Worm (Caenorhabditis elegans) whole organism, young adult: ENCODE results near the gene exc-1.

ENCODE experiments used
- F33H1.4 ChIP-seq: fragments of 200-800 bp; sonication (Bioruptor generic); IDR thresholded peaks from 2 replicates; pipeline ENCODE4 v1.3.6; 2022; ENCODE audit warnings: missing genetic modification reagents, missing genetic modification characterization, missing compliant biosample characterization
- F37B4.10 ChIP-seq: fragments of 200-800 bp; sonication (Bioruptor generic); IDR thresholded peaks from 2 replicates; pipeline ENCODE4 v1.3.6; 2022; ENCODE audit warnings: missing genetic modification characterization, missing compliant biosample characterization
- F39B2.1 ChIP-seq: fragments of 200-800 bp; sonication (Bioruptor generic); IDR thresholded peaks from 2 replicates; pipeline ENCODE4 v1.3.6; 2022; ENCODE audit warnings: missing genetic modification reagents, missing genetic modification characterization, missing compliant biosample characterization
- F55B11.4 ChIP-seq: sonication (generic microtip); optimal IDR thresholded peaks from 2 replicates; lab custom pipeline; 2016; ENCODE audit warnings: missing compliant biosample characterization, missing genetic modification characterization, borderline replicate concordance; ENCODE audit not compliant: insufficient read depth
- K11D2.4 ChIP-seq: fragments of 200-800 bp; sonication (Bioruptor generic); IDR thresholded peaks from 2 replicates; pipeline ENCODE4 v1.3.6; 2022; ENCODE audit warnings: missing genetic modification reagents, missing genetic modification characterization, missing compliant biosample characterization
- T07F8.4 ChIP-seq: sonication (generic microtip); optimal IDR thresholded peaks from 2 replicates; lab custom pipeline; 2016; ENCODE audit warnings: mild to moderate bottlenecking, missing genetic modification characterization, moderate library complexity, missing compliant biosample characterization
- Y56A3A.18 ChIP-seq: fragments of 200-800 bp; sonication (Bioruptor generic); IDR thresholded peaks from 2 replicates; pipeline ENCODE4 v1.3.6; 2022; ENCODE audit warnings: missing genetic modification reagents, missing genetic modification characterization, missing compliant biosample characterization
- Y79H2A.3 ChIP-seq: fragments of 200-800 bp; sonication (Bioruptor generic); conservative IDR thresholded peaks from 2 replicates; pipeline ENCODE4 v1.3.6; 2022; ENCODE audit warnings: missing genetic modification reagents, missing genetic modification characterization, missing compliant biosample characterization
- Y95B8A.8 ChIP-seq: fragments of 200-800 bp; sonication (Bioruptor generic); IDR thresholded peaks from 2 replicates; pipeline ENCODE4 v1.3.6; 2022; ENCODE audit warnings: missing genetic modification reagents, missing genetic modification characterization, missing compliant biosample characterization
- athp-1 ChIP-seq: sonication (generic microtip); optimal IDR thresholded peaks from 2 replicates; lab custom pipeline; 2017; ENCODE audit warnings: mild to moderate bottlenecking, missing genetic modification characterization, missing compliant biosample characterization
- attf-5 ChIP-seq: fragments of 200-800 bp; sonication (Bioruptor generic); optimal IDR thresholded peaks from 2 replicates; lab custom pipeline; 2018; ENCODE audit warnings: mild to moderate bottlenecking, missing genetic modification characterization, missing compliant biosample characterization
- attf-6 ChIP-seq: fragments of 200-800 bp; sonication (Bioruptor generic); IDR thresholded peaks from 2 replicates; pipeline ENCODE4 v1.3.6; 2022; ENCODE audit warnings: missing genetic modification reagents, missing genetic modification characterization, missing compliant biosample characterization
- bed-2 ChIP-seq: fragments of 200-800 bp; sonication (Bioruptor generic); IDR thresholded peaks from 2 replicates; pipeline ENCODE4 v1.3.6; 2022; ENCODE audit warnings: missing genetic modification reagents, missing genetic modification characterization, missing compliant biosample characterization
- ccch-3 ChIP-seq: fragments of 200-800 bp; sonication (Bioruptor generic); optimal IDR thresholded peaks from 2 replicates; lab custom pipeline; 2018; ENCODE audit warnings: mild to moderate bottlenecking, missing genetic modification characterization, missing compliant biosample characterization
- cebp-2 ChIP-seq: fragments of 200-800 bp; sonication (Bioruptor generic); IDR thresholded peaks from 2 replicates; pipeline ENCODE4 v1.3.6; 2022; ENCODE audit warnings: missing genetic modification characterization, missing compliant biosample characterization
- ceh-100 ChIP-seq: fragments of 200-800 bp; sonication (Bioruptor generic); IDR thresholded peaks from 2 replicates; pipeline ENCODE4 v1.3.6; 2022; ENCODE audit warnings: missing genetic modification reagents, missing genetic modification characterization, missing compliant biosample characterization
- ceh-58 ChIP-seq: fragments of 200-800 bp; sonication (Bioruptor generic); IDR thresholded peaks from 2 replicates; pipeline ENCODE4 v1.3.6; 2022; ENCODE audit warnings: missing genetic modification characterization, missing compliant biosample characterization
- ceh-79 ChIP-seq: sonication (generic microtip); optimal IDR thresholded peaks from 2 replicates; lab custom pipeline; 2017; ENCODE audit warnings: mild to moderate bottlenecking, missing genetic modification characterization, missing compliant biosample characterization
- chd-7 ChIP-seq: sonication (generic microtip); optimal IDR thresholded peaks from 2 replicates; lab custom pipeline; 2016; ENCODE audit warnings: mild to moderate bottlenecking, missing genetic modification characterization, moderate library complexity, missing compliant biosample characterization
- die-1 ChIP-seq: sonication (generic microtip); optimal IDR thresholded peaks from 2 replicates; lab custom pipeline; 2016; ENCODE audit warnings: missing genotype, mild to moderate bottlenecking, missing genetic modification characterization, missing compliant biosample characterization
- efl-1 ChIP-seq: fragments of 150-350 bp; optimal IDR thresholded peaks from 2 replicates; lab custom pipeline; 2014; ENCODE audit warnings: missing biosample characterization, missing genetic modification reagents, missing genetic modification characterization
- egl-44 ChIP-seq: fragments of 200-800 bp; sonication (Bioruptor generic); IDR thresholded peaks from 2 replicates; pipeline ENCODE4 v1.3.6; 2022; ENCODE audit warnings: missing genetic modification reagents, missing genetic modification characterization, missing compliant biosample characterization
- ets-4 ChIP-seq: fragments of 200-800 bp; sonication (Bioruptor generic); optimal IDR thresholded peaks from 2 replicates; lab custom pipeline; 2018; ENCODE audit warnings: mild to moderate bottlenecking, missing genetic modification characterization, missing compliant biosample characterization
- fkh-3 ChIP-seq: sonication (generic microtip); optimal IDR thresholded peaks from 2 replicates; lab custom pipeline; 2016; ENCODE audit warnings: mild to moderate bottlenecking, missing genetic modification characterization, missing compliant biosample characterization
- gei-17 ChIP-seq: fragments of 200-800 bp; sonication (Bioruptor generic); optimal IDR thresholded peaks from 2 replicates; lab custom pipeline; 2018; ENCODE audit warnings: mild to moderate bottlenecking, missing genetic modification characterization, missing compliant biosample characterization
- hlh-12 ChIP-seq: sonication (generic microtip); optimal IDR thresholded peaks from 2 replicates; lab custom pipeline; 2016; ENCODE audit warnings: missing genetic modification characterization, missing compliant biosample characterization
- hrde-1 ChIP-seq: sonication (generic microtip); optimal IDR thresholded peaks from 2 replicates; lab custom pipeline; 2016; ENCODE audit warnings: missing genetic modification characterization, mild to moderate bottlenecking, missing compliant biosample characterization, moderate library complexity, missing genotype, missing genetic modification reagents, borderline replicate concordance
- let-526 ChIP-seq: fragments of 200-800 bp; sonication (Bioruptor generic); IDR thresholded peaks from 2 replicates; pipeline ENCODE4 v1.3.6; 2022; ENCODE audit warnings: missing genetic modification reagents, missing genetic modification characterization, missing compliant biosample characterization
- let-607 ChIP-seq, 2 experiments: fragments of 200-800 bp in 1 of 2; sonication (Bioruptor generic) in 1 of 2; sonication (generic microtip) in 1 of 2; optimal IDR thresholded peaks; 2 replicates each; lab custom pipeline; 2016 to 2018; ENCODE audit warnings: mild to moderate bottlenecking in 2 of 2, missing compliant biosample characterization in 2 of 2, missing genetic modification characterization in 2 of 2, moderate library complexity in 2 of 2, missing genotype in 1 of 2
- lin-26 ChIP-seq: fragments of 200-800 bp; sonication (Bioruptor generic); IDR thresholded peaks from 2 replicates; pipeline ENCODE4 v1.3.6; 2022; ENCODE audit warnings: missing genetic modification reagents, missing genetic modification characterization, missing compliant biosample characterization
- lin-35 ChIP-seq, 3 experiments: fragments of 150-350 bp in 2 of 3; sonication (generic microtip) in 1 of 3; optimal IDR thresholded peaks; 2 replicates each; lab custom pipeline; 2014 to 2018; ENCODE audit warnings: missing biosample characterization in 3 of 3, missing genetic modification characterization in 3 of 3, missing genetic modification reagents in 3 of 3
- lin-54 ChIP-seq: fragments of 200-800 bp; sonication (Bioruptor generic); optimal IDR thresholded peaks from 2 replicates; lab custom pipeline; 2018; ENCODE audit warnings: mild to moderate bottlenecking, missing genetic modification characterization, missing compliant biosample characterization
- lsy-27 ChIP-seq: sonication (generic microtip); optimal IDR thresholded peaks from 2 replicates; lab custom pipeline; 2017; ENCODE audit warnings: missing genetic modification characterization, mild to moderate bottlenecking, missing compliant biosample characterization, antibody characterized with exemption, missing genotype, borderline replicate concordance; ENCODE audit not compliant: insufficient read depth
- madf-6 ChIP-seq: fragments of 200-800 bp; sonication (Bioruptor generic); IDR thresholded peaks from 2 replicates; pipeline ENCODE4 v1.3.6; 2022; ENCODE audit warnings: missing genetic modification reagents, missing genetic modification characterization, missing compliant biosample characterization
- mes-4 ChIP-seq: sonication (generic microtip); optimal IDR thresholded peaks from 2 replicates; lab custom pipeline; 2016; ENCODE audit warnings: missing genotype, missing genetic modification characterization, missing compliant biosample characterization
- nfyb-1 ChIP-seq: fragments of 200-800 bp; sonication (Bioruptor generic); IDR thresholded peaks from 2 replicates; pipeline ENCODE4 v1.3.6; 2022; ENCODE audit warnings: missing genetic modification reagents, missing genetic modification characterization, missing compliant biosample characterization
- nhr-179 ChIP-seq: sonication (generic microtip); optimal IDR thresholded peaks from 2 replicates; lab custom pipeline; 2016; ENCODE audit warnings: mild to moderate bottlenecking, missing genetic modification characterization, missing compliant biosample characterization
- nhr-80 ChIP-seq: sonication (generic microtip); optimal IDR thresholded peaks from 2 replicates; lab custom pipeline; 2016; ENCODE audit warnings: missing genetic modification characterization, missing compliant biosample characterization
- pha-4 ChIP-seq: fragments of 150-350 bp; sonication (generic microtip); optimal IDR thresholded peaks from 2 replicates; lab custom pipeline; 2014; ENCODE audit warnings: missing biosample characterization, missing genetic modification reagents, missing genetic modification characterization
- sdz-38 ChIP-seq: sonication (generic microtip); optimal IDR thresholded peaks from 2 replicates; lab custom pipeline; 2016; ENCODE audit warnings: missing genotype, missing genetic modification characterization, missing compliant biosample characterization
- sea-2 ChIP-seq: fragments of 200-800 bp; sonication (Bioruptor generic); IDR thresholded peaks from 2 replicates; pipeline ENCODE4 v1.3.6; 2022; ENCODE audit warnings: missing genetic modification characterization, missing compliant biosample characterization
- snpc-1.1 ChIP-seq: sonication (generic microtip); optimal IDR thresholded peaks from 2 replicates; lab custom pipeline; 2017; ENCODE audit warnings: missing genetic modification characterization, mild to moderate bottlenecking, missing compliant biosample characterization, antibody characterized with exemption, moderate library complexity, missing genotype, missing genetic modification reagents; ENCODE audit not compliant: insufficient read depth
- snpc-4 ChIP-seq, 5 experiments: fragments of 150-350 bp in 1 of 5; sonication (generic microtip) in 4 of 5; optimal IDR thresholded peaks; 2 replicates each; lab custom pipeline; 2014 to 2018; ENCODE audit warnings: missing genetic modification characterization in 5 of 5, missing biosample characterization in 3 of 5, antibody characterized with exemption in 2 of 5, mild to moderate bottlenecking in 2 of 5, missing compliant biosample characterization in 2 of 5, missing genotype in 2 of 5, moderate library complexity in 2 of 5, missing genetic modification reagents in 1 of 5
- unc-130 ChIP-seq: sonication (generic microtip); optimal IDR thresholded peaks from 2 replicates; lab custom pipeline; 2016; ENCODE audit warnings: missing genetic modification reagents, missing genetic modification characterization, missing compliant biosample characterization
- unc-62 ChIP-seq: fragments of 150-350 bp; optimal IDR thresholded peaks from 2 replicates; lab custom pipeline; 2014; ENCODE audit warnings: missing biosample characterization, missing genetic modification reagents, missing genetic modification characterization
- zfh-2 ChIP-seq: fragments of 200-800 bp; sonication (Bioruptor generic); conservative IDR thresholded peaks from 2 replicates; pipeline ENCODE4 v1.3.6; 2022; ENCODE audit warnings: missing genetic modification reagents, missing genetic modification characterization, missing compliant biosample characterization
- ztf-25 ChIP-seq: fragments of 200-800 bp; sonication (Bioruptor generic); IDR thresholded peaks from 2 replicates; pipeline ENCODE4 v1.3.6; 2022; ENCODE audit warnings: missing genetic modification reagents, missing genetic modification characterization, missing compliant biosample characterization
- ztf-26 ChIP-seq: sonication (generic microtip); optimal IDR thresholded peaks from 2 replicates; lab custom pipeline; 2017; ENCODE audit warnings: missing genetic modification characterization, missing compliant biosample characterization

The exc-1 gene

DNA sequence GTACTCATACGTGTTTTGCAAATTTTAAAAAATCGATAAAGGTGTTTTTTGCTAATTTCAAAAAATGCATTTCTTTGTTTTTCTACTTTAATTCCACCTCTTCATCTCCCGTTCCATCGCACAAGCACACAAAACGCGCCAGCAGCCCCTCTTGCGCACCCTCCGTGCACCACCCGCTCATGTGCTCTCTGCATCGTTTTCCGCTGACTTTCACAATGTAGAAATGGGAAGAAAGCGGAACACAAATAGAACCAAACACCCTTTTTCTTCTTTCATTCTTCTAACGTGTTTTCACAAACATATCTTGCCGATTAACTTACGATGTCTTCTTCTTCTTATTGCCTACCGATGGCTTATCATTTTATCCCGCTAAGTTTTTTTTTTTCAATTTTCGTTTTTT lies 15.6 kb upstream of the exc-1 start (continued):
- TF ChIP-seq let-526 (peak; percentile 75; the same call in 1 of the 2 replicates), T07F8.4 (tag; lab: Kevin White, UChicago) (no peak), mes-4 (no peak), hlh-12 (tag; lab: Kevin White, UChicago) (no peak), ceh-79 (tag; lab: Kevin White, UChicago) (no peak), lin-54 (peak; percentile 63), madf-6 (0 out of 2 replicates have a peak, but pooled peaks have one; percentile 21), unc-130 (GFP tag; lab: Kevin White, UChicago) (no peak), hrde-1 (tag; lab: Kevin White, UChicago) (no peak), zfh-2 (GFP tag; lab: Robert Waterston, UW) (peak; percentile 97), sea-2 (GFP tag; lab: Robert Waterston, UW) (no peak), lsy-27 (tag; lab: Kevin White, UChicago) (no peak), snpc-1.1 (no peak), Y95B8A.8 (GFP tag; lab: Robert Waterston, UW) (no peak), Y56A3A.18 (peak; percentile 77; the same call in 1 of the 2 replicates), chd-7 (tag; lab: Kevin White, UChicago) (peak; percentile 58), attf-5 (GFP tag; lab: Kevin White, UChicago) (peak; percentile 86), attf-6 (no peak), ztf-25 (GFP tag; lab: Robert Waterston, UW) (no peak), snpc-4 (GFP tag; optimal IDR thresholded peaks at IDR 0.05; lab: Kevin White, UChicago) (peak; percentile 6), snpc-4 (tag; optimal IDR thresholded peaks at IDR 0.05; lab: Kevin White, UChicago) (peak; percentile 44 to 63 (median 57)), lin-26 (GFP tag; lab: Robert Waterston, UW) (peak; percentile 58; the same call in 1 of the 2 replicates), ccch-3 (no peak), F37B4.10 (no peak), sdz-38 (tag; lab: Kevin White, UChicago) (no peak), unc-62 (no peak), efl-1 (GFP tag; lab: Kevin White, UChicago) (no peak), ztf-26 (no peak), let-607 (tag; optimal IDR thresholded peaks at IDR 0.05; lab: Kevin White, UChicago) (peak; percentile 50 to 59), die-1 (tag; lab: Kevin White, UChicago) (peak; percentile 20), fkh-3 (tag; lab: Kevin White, UChicago) (no peak), bed-2 (GFP tag; lab: Robert Waterston, UW) (no peak), lin-35 (GFP tag; optimal IDR thresholded peaks at IDR 0.05; lab: Kevin White, UChicago) (no peak), Y79H2A.3 (GFP tag; lab: Robert Waterston, UW) (no peak), F39B2.1 (GFP tag; lab: Robert Waterston, UW) (no peak), athp-1 (tag; lab: Kevin White, UChicago) (no peak), ceh-58 (GFP tag; lab: Robert Waterston, UW) (no peak), F55B11.4 (tag; lab: Kevin White, UChicago) (no peak), K11D2.4 (GFP tag; lab: Robert Waterston, UW) (peak; percentile 85), cebp-2 (no peak), nfyb-1 (peak; percentile 78; the same call in 1 of the 2 replicates), nhr-179 (tag; lab: Kevin White, UChicago) (no peak), gei-17 (peak; percentile 1), ets-4 (GFP tag; lab: Kevin White, UChicago) (peak; percentile 57), ceh-100 (no peak), F33H1.4 (GFP tag; lab: Robert Waterston, UW) (no peak), pha-4 (peak; percentile 55), nhr-80 (tag; lab: Kevin White, UChicago) (peak; percentile 89), egl-44 (no peak)
